Worm (Caenorhabditis elegans) whole organism, L3 larva: ENCODE measurements around the gene hadb-1.

Experiments used
- R02D3.7 ChIP-seq: fragments of 150-350 bp; optimal IDR thresholded peaks from 2 replicates; lab custom pipeline; 2014; ENCODE audit warnings: missing biosample characterization, missing genetic modification characterization
- ZK546.5 ChIP-seq: sonication (generic microtip); optimal IDR thresholded peaks from 2 replicates; lab custom pipeline; 2017; ENCODE audit warnings: missing biosample characterization, missing genetic modification characterization
- aly-2 ChIP-seq: fragments of 150-350 bp; optimal IDR thresholded peaks from 2 replicates; lab custom pipeline; 2014; ENCODE audit warnings: missing biosample characterization, missing genetic modification characterization
- ama-1 ChIP-seq: fragments of 150-350 bp; optimal IDR thresholded peaks from 2 replicates; lab custom pipeline; 2018
- ceh-16 ChIP-seq: sonication (generic microtip); optimal IDR thresholded peaks from 2 replicates; lab custom pipeline; 2017; ENCODE audit warnings: missing biosample characterization, missing genetic modification characterization
- ceh-28 ChIP-seq: fragments of 150-350 bp; optimal IDR thresholded peaks from 2 replicates; lab custom pipeline; 2014; ENCODE audit warnings: missing biosample characterization, missing genetic modification reagents, missing genetic modification characterization
- ceh-82 ChIP-seq: fragments of 150-350 bp; optimal IDR thresholded peaks from 2 replicates; lab custom pipeline; 2014; ENCODE audit warnings: missing biosample characterization, missing genetic modification characterization
- ceh-9 ChIP-seq: sonication (generic microtip); optimal IDR thresholded peaks from 2 replicates; lab custom pipeline; 2018; ENCODE audit warnings: missing biosample characterization, missing genetic modification characterization
- daf-12 ChIP-seq: fragments of 150-350 bp; optimal IDR thresholded peaks from 2 replicates; lab custom pipeline; 2014; ENCODE audit warnings: missing biosample characterization, missing genetic modification reagents, missing genetic modification characterization
- egl-5 ChIP-seq: fragments of 150-350 bp; optimal IDR thresholded peaks from 2 replicates; lab custom pipeline; 2017; ENCODE audit warnings: missing biosample characterization, missing genetic modification reagents, missing genetic modification characterization, inconsistent platforms
- elt-2 ChIP-seq: sonication (generic microtip); optimal IDR thresholded peaks from 2 replicates; lab custom pipeline; 2016; ENCODE audit warnings: missing genetic modification reagents, mild to moderate bottlenecking, missing genetic modification characterization, missing compliant biosample characterization
- elt-3 ChIP-seq, 3 experiments: fragments of 150-350 bp in 1 of 3; sonication (generic microtip) in 2 of 3; optimal IDR thresholded peaks; 2 replicates in 2 of 3; 4 replicates in 1 of 3; lab custom pipeline; 2014 to 2017; ENCODE audit warnings: missing biosample characterization in 3 of 3, missing genetic modification characterization in 3 of 3
- eor-1 ChIP-seq, 2 experiments: fragments of 150-350 bp; optimal IDR thresholded peaks; 2 replicates each; lab custom pipeline; 2014 to 2018; ENCODE audit warnings: missing biosample characterization in 2 of 2, missing genetic modification characterization in 2 of 2
- fkh-10 ChIP-seq: sonication (generic microtip); optimal IDR thresholded peaks from 2 replicates; lab custom pipeline; 2017; ENCODE audit warnings: missing biosample characterization, missing genetic modification reagents, missing genetic modification characterization
- fos-1 ChIP-seq: fragments of 150-350 bp; optimal IDR thresholded peaks from 2 replicates; lab custom pipeline; 2014; ENCODE audit warnings: missing biosample characterization, missing genetic modification characterization
- hmg-11 ChIP-seq: sonication (generic microtip); optimal IDR thresholded peaks from 2 replicates; lab custom pipeline; 2016; ENCODE audit warnings: missing genetic modification characterization, missing compliant biosample characterization
- jun-1 ChIP-seq: fragments of 150-350 bp; optimal IDR thresholded peaks from 2 replicates; lab custom pipeline; 2014; ENCODE audit warnings: missing biosample characterization, missing genetic modification reagents, missing genetic modification characterization
- lin-15B ChIP-seq: fragments of 150-350 bp; optimal IDR thresholded peaks from 2 replicates; lab custom pipeline; 2014; ENCODE audit warnings: missing biosample characterization, missing genetic modification characterization
- lin-39 ChIP-seq: fragments of 150-350 bp; optimal IDR thresholded peaks from 2 replicates; lab custom pipeline; 2018; ENCODE audit warnings: missing biosample characterization, missing genetic modification reagents, missing genetic modification characterization
- lsy-12 ChIP-seq: sonication (generic microtip); optimal IDR thresholded peaks from 2 replicates; lab custom pipeline; 2016; ENCODE audit warnings: mild to moderate bottlenecking, missing genetic modification characterization, missing compliant biosample characterization
- mdl-1 ChIP-seq: fragments of 150-350 bp; optimal IDR thresholded peaks from 2 replicates; lab custom pipeline; 2014; ENCODE audit warnings: missing biosample characterization, missing genetic modification characterization
- nfya-1 ChIP-seq: sonication (generic microtip); optimal IDR thresholded peaks from 2 replicates; lab custom pipeline; 2017; ENCODE audit warnings: missing genetic modification characterization, mild to moderate bottlenecking, missing compliant biosample characterization, antibody characterized with exemption, moderate library complexity; ENCODE audit not compliant: insufficient read depth
- nhr-11 ChIP-seq: fragments of 150-350 bp; optimal IDR thresholded peaks from 2 replicates; lab custom pipeline; 2014; ENCODE audit warnings: missing biosample characterization, missing genetic modification characterization
- nhr-23 ChIP-seq: fragments of 150-350 bp; optimal IDR thresholded peaks from 2 replicates; lab custom pipeline; 2014; ENCODE audit warnings: missing biosample characterization, missing genetic modification reagents, missing genetic modification characterization
- nhr-25 ChIP-seq: sonication (generic microtip); optimal IDR thresholded peaks from 2 replicates; lab custom pipeline; 2017; ENCODE audit warnings: missing biosample characterization, missing genetic modification characterization
- nhr-43 ChIP-seq: sonication (generic microtip); optimal IDR thresholded peaks from 2 replicates; lab custom pipeline; 2016; ENCODE audit warnings: mild to moderate bottlenecking, missing genetic modification characterization, missing compliant biosample characterization; ENCODE audit not compliant: poor library complexity, severe bottlenecking
- nhr-76 ChIP-seq: fragments of 150-350 bp; sonication (generic microtip); optimal IDR thresholded peaks from 5 replicates; lab custom pipeline; 2014; ENCODE audit warnings: missing biosample characterization, missing genetic modification characterization
- nhr-77 ChIP-seq: fragments of 150-350 bp; optimal IDR thresholded peaks from 2 replicates; lab custom pipeline; 2014; ENCODE audit warnings: missing biosample characterization, missing genetic modification characterization
- pha-4 ChIP-seq: fragments of 150-350 bp; optimal IDR thresholded peaks from 2 replicates; lab custom pipeline; 2014; ENCODE audit warnings: missing biosample characterization, missing genetic modification reagents, missing genetic modification characterization
- pqm-1 ChIP-seq: fragments of 150-350 bp; optimal IDR thresholded peaks from 2 replicates; lab custom pipeline; 2017; ENCODE audit warnings: missing biosample characterization, missing genetic modification characterization, inconsistent platforms
- skn-1 ChIP-seq: fragments of 150-350 bp; optimal IDR thresholded peaks from 2 replicates; lab custom pipeline; 2014; ENCODE audit warnings: missing biosample characterization, missing genetic modification characterization
- snpc-4 ChIP-seq: fragments of 150-350 bp; optimal IDR thresholded peaks from 2 replicates; lab custom pipeline; 2014; ENCODE audit warnings: missing biosample characterization, missing genetic modification characterization
- unc-39 ChIP-seq: sonication (generic microtip); optimal IDR thresholded peaks from 4 replicates; lab custom pipeline; 2017; ENCODE audit warnings: missing biosample characterization, missing genetic modification characterization
- unc-62 ChIP-seq: fragments of 150-350 bp; sonication (generic microtip); optimal IDR thresholded peaks from 4 replicates; lab custom pipeline; 2014; ENCODE audit warnings: missing biosample characterization, missing genetic modification reagents, missing genetic modification characterization
- zag-1 ChIP-seq: fragments of 150-350 bp; optimal IDR thresholded peaks from 2 replicates; lab custom pipeline; 2014; ENCODE audit warnings: missing biosample characterization, missing genetic modification characterization
- ztf-4 ChIP-seq: fragments of 150-350 bp; optimal IDR thresholded peaks from 2 replicates; lab custom pipeline; 2014; ENCODE audit warnings: missing biosample characterization, missing genetic modification characterization

The hadb-1 gene

DNA sequence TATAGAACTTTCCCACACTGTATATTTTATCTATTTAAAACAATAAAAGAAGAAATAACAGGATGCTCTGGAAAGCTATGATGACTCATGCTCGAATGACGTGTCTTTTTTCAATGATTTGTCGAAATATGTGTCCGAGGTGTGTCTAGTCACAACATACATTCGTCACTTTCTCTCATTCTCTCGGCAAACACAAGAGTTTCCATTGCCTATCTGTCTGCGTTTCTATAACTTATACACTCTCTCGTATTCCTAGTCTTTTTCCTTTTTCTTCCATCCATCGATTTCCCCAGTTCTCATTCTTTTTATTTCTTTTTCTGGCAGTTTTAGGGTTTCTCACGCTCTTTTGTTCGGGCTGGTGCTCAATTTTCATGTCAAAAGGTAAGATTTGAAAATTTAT lies 8.4 kb upstream of the hadb-1 start (continued):
- peak; percentile 37 for TF ChIP-seq jun-1 (tag; lab: Kevin White, UChicago)
- TF ChIP-seq nhr-25 (tag; lab: Kevin White, UChicago): no peak
- no peak for TF ChIP-seq mdl-1 (tag; lab: Kevin White, UChicago)
- TF ChIP-seq lsy-12: no peak
- TF ChIP-seq ztf-4 (tag; lab: Kevin White, UChicago): no peak

DNA sequence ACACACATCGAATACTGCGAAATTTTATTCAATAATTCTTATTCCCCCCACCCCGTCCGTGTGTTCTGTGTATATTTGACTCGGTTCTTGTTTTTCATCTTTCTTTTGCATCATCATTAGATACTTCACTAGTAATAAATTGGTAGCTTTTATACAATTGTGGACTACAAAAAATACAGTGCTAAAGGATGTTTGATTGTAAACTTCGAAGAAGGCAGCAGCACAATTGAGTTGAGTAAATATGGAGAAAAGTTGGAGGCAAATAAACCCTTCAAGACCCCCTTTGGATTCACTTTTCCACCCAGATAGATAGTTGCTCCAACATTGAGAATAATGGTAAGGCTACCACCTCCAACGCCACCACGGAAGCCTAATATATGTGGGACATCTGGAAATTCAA lies 5.0 kb upstream of the hadb-1 start, which contains the start of gene B0303.7:
B0303.7 (plus strand) TSS at position 301 of the 400 bp plus-strand sequence.
- TF ChIP-seq eor-1 (tag; optimal IDR thresholded peaks at IDR 0.05; lab: Kevin White, UChicago) (no peak), pha-4 (tag; lab: Kevin White, UChicago) (peak; percentile 3)
- TF ChIP-seq, all 47 proteins: peak for 1

DNA sequence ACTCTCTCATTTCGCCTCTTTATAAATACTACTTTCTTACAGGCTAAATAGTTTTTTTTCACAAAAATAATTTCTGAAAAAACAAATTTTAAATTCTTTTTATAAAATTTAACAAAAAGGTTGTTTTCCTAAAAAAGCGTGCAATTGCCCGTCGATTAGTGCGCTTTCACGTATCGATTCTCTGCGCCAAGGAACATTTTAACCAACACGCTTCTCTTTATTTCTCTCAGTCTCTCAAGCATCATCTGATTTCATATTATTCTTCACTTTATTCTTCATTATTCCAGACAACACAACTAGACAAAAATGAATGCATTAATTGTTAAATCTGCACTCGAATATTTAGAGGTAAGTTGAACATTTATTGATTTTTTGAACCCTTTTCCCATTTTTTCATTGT lies 1.4 kb upstream of the hadb-1 start, which contains the start of gene B0303.4:
B0303.4 (plus strand) TSS at position 196 of the 400 bp plus-strand sequence.
- TF ChIP-seq snpc-4 (peak; percentile 66), pha-4 (tag; lab: Kevin White, UChicago) (peak; percentile 88), nhr-23 (peak; percentile 34), ZK546.5 (tag; lab: Kevin White, UChicago) (no peak), elt-2 (tag; lab: Kevin White, UChicago) (peak; percentile 30), lsy-12 (no peak), nfya-1 (tag; lab: Kevin White, UChicago) (peak; percentile 77), jun-1 (tag; lab: Kevin White, UChicago) (no peak), R02D3.7 (tag; lab: Kevin White, UChicago) (no peak), fos-1 (tag; lab: Kevin White, UChicago) (no peak), nhr-11 (tag; lab: Kevin White, UChicago) (no peak), ceh-82 (tag; lab: Kevin White, UChicago) (no peak), nhr-77 (tag; lab: Kevin White, UChicago) (no peak), nhr-25 (tag; lab: Kevin White, UChicago) (peak; percentile 10), fkh-10 (GFP tag; lab: Kevin White, UChicago) (no peak), aly-2 (tag; lab: Kevin White, UChicago) (no peak), skn-1 (tag; lab: Kevin White, UChicago) (peak; percentile 74), ceh-28 (tag; lab: Kevin White, UChicago) (peak; percentile 54), unc-39 (tag; lab: Kevin White, UChicago) (no peak), zag-1 (tag; lab: Kevin White, UChicago) (no peak), lin-15B (tag; lab: Kevin White, UChicago) (peak; percentile 67), hmg-11 (tag; lab: Kevin White, UChicago) (peak; percentile 55), nhr-76 (tag; lab: Kevin White, UChicago) (no peak), elt-3 (tag; optimal IDR thresholded peaks at IDR 0.05; lab: Kevin White, UChicago) (no peak), egl-5 (tag; lab: Kevin White, UChicago) (peak; percentile 49), pqm-1 (tag; lab: Kevin White, UChicago) (peak; percentile 18), daf-12 (tag; lab: Kevin White, UChicago) (no peak), lin-39 (peak; percentile 40), ceh-16 (tag; lab: Kevin White, UChicago) (no peak)

DNA sequence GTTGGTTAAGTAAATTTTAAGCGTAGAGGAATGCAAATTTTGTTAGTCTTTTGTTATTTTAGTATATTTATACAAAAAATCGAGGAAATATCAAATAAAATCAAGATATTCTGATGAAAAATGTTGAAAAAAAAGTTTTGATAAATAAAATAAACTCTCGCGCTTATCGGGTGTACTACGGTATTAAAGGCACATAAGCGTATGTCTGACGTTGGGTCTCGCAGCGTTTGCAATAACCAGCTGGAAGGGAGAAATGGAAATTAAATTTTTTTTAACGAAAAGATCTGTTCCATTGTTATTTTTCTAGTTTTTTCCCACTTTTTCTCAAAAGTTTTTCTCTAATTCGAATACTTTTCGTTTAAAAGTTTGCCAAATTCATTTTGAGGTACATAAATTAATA lies 855 bp upstream of the hadb-1 start:
- no peak for TF ChIP-seq unc-62 (GFP tag; lab: Kevin White, UChicago)
- TF ChIP-seq ceh-9: no peak
- no peak for TF ChIP-seq hmg-11 (tag; lab: Kevin White, UChicago)

DNA sequence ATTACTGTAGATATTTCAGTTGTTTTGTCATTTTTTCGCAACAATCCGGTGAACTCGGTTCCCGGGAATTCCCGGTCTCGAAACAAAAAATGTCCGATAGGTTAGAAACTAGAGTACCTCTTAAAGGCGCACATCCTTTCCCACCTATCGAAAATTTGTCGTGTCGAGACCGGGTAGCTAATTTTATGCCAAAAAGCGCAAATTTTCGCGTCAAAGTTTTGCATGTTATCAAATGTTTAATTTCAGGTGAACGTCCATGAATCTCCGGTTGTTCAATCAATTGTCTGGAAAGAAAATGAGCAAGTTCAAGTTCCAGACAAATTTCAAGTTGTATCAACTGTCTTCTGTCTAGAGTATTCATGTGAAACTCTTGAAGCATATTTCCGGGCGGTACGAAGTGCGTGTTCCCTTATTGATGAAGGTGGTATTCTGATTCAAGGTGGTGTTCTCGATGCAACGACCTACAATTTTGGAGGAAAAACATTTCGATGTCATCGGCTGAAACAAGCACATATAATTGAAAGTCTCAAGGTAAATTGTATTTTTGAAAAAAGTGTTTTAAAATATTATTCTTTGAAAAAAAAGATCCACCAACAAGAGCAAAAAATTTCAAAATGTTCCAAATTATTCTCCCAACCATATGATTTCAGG lies 2.6 kb downstream of the hadb-1 start:
- TF ChIP-seq nhr-23 (peak; percentile 20), nhr-43 (tag; lab: Kevin White, UChicago) (peak; percentile 71), skn-1 (tag; lab: Kevin White, UChicago) (no peak), ama-1 (lab: Kevin White, UChicago) (peak; percentile 13), ceh-9 (no peak), nhr-11 (tag; lab: Kevin White, UChicago) (no peak), aly-2 (tag; lab: Kevin White, UChicago) (no peak), lin-39 (no peak), pha-4 (tag; lab: Kevin White, UChicago) (no peak), elt-2 (tag; lab: Kevin White, UChicago) (peak; percentile 28), lin-15B (tag; lab: Kevin White, UChicago) (no peak)
- TF ChIP-seq, all 47 proteins: peak for 4
